Worm (Caenorhabditis elegans): ENCODE measurements around the gene F59A7.11.

The F59A7.11 gene

ce11 chrV:2021283-2021682 lies 7.6 kb upstream of the F59A7.11 start:
- TF ChIP-seq nhr-71 (tag; optimal IDR thresholded peaks at IDR 0.05) (peak; percentile 59), fkh-8 (tag; optimal IDR thresholded peaks at IDR 0.05) (peak; percentile 59), nhr-47 (tag; optimal IDR thresholded peaks at IDR 0.05) (peak; percentile 50), aly-2 (tag; optimal IDR thresholded peaks at IDR 0.05) (no peak)

ce11 chrV:2018689-2019088 lies 5.0 kb upstream of the F59A7.11 start, which contains the start of gene F59A7.14:
F59A7.14 (plus strand) TSS chrV:2018989.
- TF ChIP-seq hlh-17 (GFP tag; optimal IDR thresholded peaks at IDR 0.05; ENCODE audit: borderline replicate concordance) (no peak), fkh-4 (tag; optimal IDR thresholded peaks at IDR 0.05; ENCODE audit: borderline replicate concordance) (no peak), ztf-11 (tag; optimal IDR thresholded peaks at IDR 0.05) (no peak), lir-3 (tag; optimal IDR thresholded peaks at IDR 0.05; ENCODE audit: poor library complexity) (no peak), unc-130 (tag; optimal IDR thresholded peaks at IDR 0.05) (no peak), isw-1 (GFP tag; IDR thresholded peaks at IDR 0.05) (no peak), alr-1 (tag; optimal IDR thresholded peaks at IDR 0.05; ENCODE audit: borderline replicate concordance) (no peak), ceh-63 (GFP tag; optimal IDR thresholded peaks at IDR 0.05) (no peak), nhr-77 (tag; optimal IDR thresholded peaks at IDR 0.05) (no peak), ets-5 (GFP tag; IDR thresholded peaks at IDR 0.05) (no peak), tlp-1 (tag; optimal IDR thresholded peaks at IDR 0.05) (no peak), nhr-85 (tag) (no peak), nhr-84 (tag; optimal IDR thresholded peaks at IDR 0.05) (no peak), mab-9 (GFP tag; IDR thresholded peaks at IDR 0.05) (no peak), C16A3.4 (tag; optimal IDR thresholded peaks at IDR 0.05) (no peak), nhr-237 (tag; optimal IDR thresholded peaks at IDR 0.05) (no peak), xbp-1 (tag; optimal IDR thresholded peaks at IDR 0.05) (no peak), nhr-11 (tag; optimal IDR thresholded peaks at IDR 0.05) (no peak)

- no peak for TF ChIP-seq efl-1 (optimal IDR thresholded peaks at IDR 0.05)
- no peak for TF ChIP-seq efl-1 (GFP tag; optimal IDR thresholded peaks at IDR 0.05 in 1 of 2)
- TF ChIP-seq zag-1 (tag; optimal IDR thresholded peaks at IDR 0.05), result no peak
- TF ChIP-seq egl-13 (tag; optimal IDR thresholded peaks at IDR 0.05), result no peak
- TF ChIP-seq lin-15B (tag; optimal IDR thresholded peaks at IDR 0.05), result no peak
- TF ChIP-seq egl-27 (tag; optimal IDR thresholded peaks at IDR 0.05), result no peak
- no peak for TF ChIP-seq lin-39 (tag; optimal IDR thresholded peaks at IDR 0.05)
- TF ChIP-seq nhr-19 (GFP tag; conservative IDR thresholded peaks at IDR 0.05), result no peak
- TF ChIP-seq nhr-28 (tag; optimal IDR thresholded peaks at IDR 0.05), result no peak
- no peak for TF ChIP-seq hlh-17 (GFP tag; optimal IDR thresholded peaks at IDR 0.05; ENCODE audit: borderline replicate concordance)
- no peak for TF ChIP-seq ets-5 (GFP tag; IDR thresholded peaks at IDR 0.05)
- TF ChIP-seq fkh-8 (tag; optimal IDR thresholded peaks at IDR 0.05), result no peak
These were observed 2.7 kb upstream of the F59A7.11 start, which contains the start of gene F59A7.2 for ce11 chrV:2016428-2016827. F59A7.2 (minus strand) TSS chrV:2016528.

- TF ChIP-seq pag-3 (tag; optimal IDR thresholded peaks at IDR 0.05; ENCODE audit: borderline replicate concordance, insufficient read depth) (no peak), blmp-1 (tag; optimal IDR thresholded peaks at IDR 0.05) (no peak), egl-27 (tag; optimal IDR thresholded peaks at IDR 0.05) (no peak), snpc-4 (tag; optimal IDR thresholded peaks at IDR 0.05) (no peak), unc-62 (GFP tag; optimal IDR thresholded peaks at IDR 0.05) (no peak), pqm-1 (tag; optimal IDR thresholded peaks at IDR 0.05) (no peak), unc-86 (tag; optimal IDR thresholded peaks at IDR 0.05) (no peak), lir-3 (tag; optimal IDR thresholded peaks at IDR 0.05; ENCODE audit: poor library complexity) (no peak), lin-15B (tag; optimal IDR thresholded peaks at IDR 0.05) (no peak), tbx-2 (tag; optimal IDR thresholded peaks at IDR 0.05) (no peak), hlh-4 (tag; optimal IDR thresholded peaks at IDR 0.05) (no peak), Y116A8C.19 (tag; optimal IDR thresholded peaks at IDR 0.05; ENCODE audit: borderline replicate concordance) (no peak), unc-130 (tag; optimal IDR thresholded peaks at IDR 0.05) (no peak), efl-3 (GFP tag; optimal IDR thresholded peaks at IDR 0.05) (no peak), nhr-47 (tag; optimal IDR thresholded peaks at IDR 0.05) (no peak), sox-4 (tag; optimal IDR thresholded peaks at IDR 0.05) (no peak), hpl-2 (GFP tag; optimal IDR thresholded peaks at IDR 0.05) (no peak), elt-2 (tag; optimal IDR thresholded peaks at IDR 0.05) (no peak), snu-23 (GFP tag; optimal IDR thresholded peaks at IDR 0.05) (no peak)
These were observed 1.9 kb downstream of the F59A7.11 start, which contains the start of gene F59A7.7 for ce11 chrV:2011777-2012176. F59A7.7 (plus strand) TSS chrV:2012077.

Measured in whole organism, L1 larva.